Fruit fly (Drosophila melanogaster) S2 (cell line): ENCODE measurements around the gene Schip1.

Source experiments
- CG8478 ChIP-seq: fragments of >200 bp; optimal IDR thresholded peaks from 2 replicates; lab custom pipeline; 2018
- CTCF ChIP-seq, 2 experiments: fragments of >200 bp; optimal IDR thresholded peaks; 2 replicates each; lab custom pipeline; 2018

Gene Schip1

dm6 chr2L:10314327-10315210, 16.3 kb downstream of the Schip1 start, which contains the start of the genes Usp14 and CG4972:
Gene Usp14 (minus strand): TSS chr2L:10314396.
Gene CG4972 (plus strand): TSS chr2L:10314792.
- no peak for TF ChIP-seq CTCF (optimal IDR thresholded peaks at IDR 0.05; lab: Kevin White, UChicago)
- no peak for TF ChIP-seq CG8478 (lab: Kevin White, UChicago)

dm6 chr2L:10311822-10312221, 19.1 kb downstream of the Schip1 start:
- no peak for TF ChIP-seq CG8478 (lab: Kevin White, UChicago)
- peak in 1 of 2 experiments; percentile 6 for TF ChIP-seq CTCF (optimal IDR thresholded peaks at IDR 0.05; lab: Kevin White, UChicago)

dm6 chr2L:10310614-10311382, 20.1 kb downstream of the Schip1 start, which contains the start of gene Cdk5alpha:
Gene Cdk5alpha (minus strand): TSS chr2L:10310956.
- TF ChIP-seq CG8478 (lab: Kevin White, UChicago) (no peak), CTCF (optimal IDR thresholded peaks at IDR 0.05; lab: Kevin White, UChicago) (no peak)

- TF ChIP-seq CG8478 (lab: Kevin White, UChicago) (no peak), CTCF (optimal IDR thresholded peaks at IDR 0.05; lab: Kevin White, UChicago) (no peak)
Measured at dm6 chr2L:10306518-10307260, 24.2 kb downstream of the Schip1 start, which contains the start of the genes CG5390 and CG4968. Gene CG5390 (minus strand): TSS chr2L:10306594. Gene CG4968 (plus strand): TSS chr2L:10306922.

dm6 chr2L:10305538-10306147, 25.3 kb downstream of the Schip1 start:
- TF ChIP-seq CG8478 (lab: Kevin White, UChicago) (no peak), CTCF (optimal IDR thresholded peaks at IDR 0.05; lab: Kevin White, UChicago) (no peak)

- peak in 1 of 2 experiments; percentile 48 for TF ChIP-seq CTCF (optimal IDR thresholded peaks at IDR 0.05; lab: Kevin White, UChicago)
- TF ChIP-seq CG8478 (lab: Kevin White, UChicago): no peak
Measured at dm6 chr2L:10303786-10304185, 27.1 kb downstream of the Schip1 start, which contains the start of gene nmd. Gene nmd (minus strand): TSS chr2L:10303947.

dm6 chr2L:10301918-10302317, 29.0 kb downstream of the Schip1 start, which contains the start of gene CG13138:
Gene CG13138 (minus strand): TSS chr2L:10302018.
- TF ChIP-seq CG8478 (lab: Kevin White, UChicago): no peak
- no peak for TF ChIP-seq CTCF (optimal IDR thresholded peaks at IDR 0.05; lab: Kevin White, UChicago)

dm6 chr2L:10299810-10300147, 31.1 kb downstream of the Schip1 start, which contains the start of gene CYLD:
Gene CYLD (minus strand): TSS chr2L:10299847.
- TF ChIP-seq CTCF (optimal IDR thresholded peaks at IDR 0.05; lab: Kevin White, UChicago) (no peak), CG8478 (lab: Kevin White, UChicago) (no peak)

- TF ChIP-seq CG8478 (lab: Kevin White, UChicago): no peak
Measured at dm6 chr2L:10299077-10299809, 31.7 kb downstream of the Schip1 start.

- TF ChIP-seq CG8478 (lab: Kevin White, UChicago): no peak
- TF ChIP-seq CTCF (optimal IDR thresholded peaks at IDR 0.05; lab: Kevin White, UChicago): peak; percentile 19 to 40
Measured at dm6 chr2L:10298306-10298705, 32.6 kb downstream of the Schip1 start.

dm6 chr2L:10294798-10295669, 35.9 kb downstream of the Schip1 start, which contains the start of gene Hand:
Gene Hand (minus strand): TSS chr2L:10295385.
- TF ChIP-seq CG8478 (lab: Kevin White, UChicago) (no peak), CTCF (optimal IDR thresholded peaks at IDR 0.05; lab: Kevin White, UChicago) (no peak)

- TF ChIP-seq CTCF (optimal IDR thresholded peaks at IDR 0.05; lab: Kevin White, UChicago) (no peak), CG8478 (lab: Kevin White, UChicago) (no peak)
Measured at dm6 chr2L:10292066-10292560, 38.8 kb downstream of the Schip1 start, which contains the start of gene Ufd4. Gene Ufd4 (minus strand): TSS chr2L:10292365.
